Worm (Caenorhabditis elegans) whole organism, L4 larva: ENCODE data around the gene C16C8.18.

Source experiments
- ama-1 ChIP-seq: fragments of 150-350 bp; optimal IDR thresholded peaks from 2 replicates; lab custom pipeline; 2014; ENCODE audit warnings: inconsistent platforms, mixed read lengths
- ceh-62 ChIP-seq: sonication (generic microtip); optimal IDR thresholded peaks from 2 replicates; lab custom pipeline; 2017; ENCODE audit warnings: missing biosample characterization, missing genetic modification characterization
- ctbp-1 ChIP-seq: fragments of 200-800 bp; sonication (Bioruptor generic); IDR thresholded peaks from 2 replicates; pipeline ENCODE4 v1.3.6; 2022; ENCODE audit warnings: missing genetic modification reagents, missing genetic modification characterization, missing compliant biosample characterization
- hlh-11 ChIP-seq: fragments of 200-800 bp; sonication (Bioruptor generic); optimal IDR thresholded peaks from 2 replicates; lab custom pipeline; 2018; ENCODE audit warnings: mild to moderate bottlenecking, missing genetic modification characterization, missing compliant biosample characterization
- lir-3 ChIP-seq: sonication (generic microtip); optimal IDR thresholded peaks from 2 replicates; lab custom pipeline; 2016; ENCODE audit warnings: mild to moderate bottlenecking, missing genetic modification characterization, missing compliant biosample characterization
- nhr-48 ChIP-seq: sonication (generic microtip); optimal IDR thresholded peaks from 2 replicates; lab custom pipeline; 2016; ENCODE audit warnings: mild to moderate bottlenecking, missing genetic modification characterization, missing compliant biosample characterization
- unc-39 ChIP-seq: sonication (generic microtip); optimal IDR thresholded peaks from 2 replicates; lab custom pipeline; 2017; ENCODE audit warnings: missing biosample characterization, missing genetic modification characterization

ce11 chrII:3439842-3440640, 10.5 kb downstream of the C16C8.18 start:
- TF ChIP-seq lir-3 (tag; lab: Kevin White, UChicago) (no peak), unc-39 (tag; lab: Kevin White, UChicago) (no peak), nhr-48 (tag; lab: Kevin White, UChicago) (no peak), hlh-11 (tag; lab: Kevin White, UChicago) (no peak), ama-1 (lab: Kevin White, UChicago) (no peak), ceh-62 (tag; lab: Kevin White, UChicago) (no peak), ctbp-1 (GFP tag; lab: Robert Waterston, UW) (no peak)
